Worm (Caenorhabditis elegans) whole organism, L4 larva: ENCODE results near the gene sbp-1.

Experiments
- D1046.2 ChIP-seq: fragments of 200-800 bp; sonication (Bioruptor generic); IDR thresholded peaks from 2 replicates; pipeline ENCODE4 v1.3.6; 2022; ENCODE audit warnings: missing genetic modification characterization, missing compliant biosample characterization
- F10B5.3 ChIP-seq: sonication (generic microtip); optimal IDR thresholded peaks from 2 replicates; lab custom pipeline; 2016; ENCODE audit warnings: mild to moderate bottlenecking, missing genetic modification characterization, missing compliant biosample characterization
- F44E2.7 ChIP-seq: fragments of 200-800 bp; sonication (Bioruptor generic); IDR thresholded peaks from 2 replicates; pipeline ENCODE4 v2.1.2; 2022; ENCODE audit warnings: missing genetic modification characterization, missing compliant biosample characterization
- F49E8.2 ChIP-seq: sonication (generic microtip); optimal IDR thresholded peaks from 2 replicates; lab custom pipeline; 2016; ENCODE audit warnings: missing compliant biosample characterization, mild to moderate bottlenecking, missing genetic modification characterization, borderline replicate concordance
- R02D3.7 ChIP-seq: fragments of 150-350 bp; sonication (generic microtip); optimal IDR thresholded peaks from 3 replicates; lab custom pipeline; 2014; ENCODE audit warnings: missing biosample characterization, missing genetic modification characterization
- T20F7.1 ChIP-seq: fragments of 200-800 bp; sonication (Bioruptor generic); optimal IDR thresholded peaks from 2 replicates; lab custom pipeline; 2018; ENCODE audit warnings: mild to moderate bottlenecking, missing genetic modification characterization, missing compliant biosample characterization
- Y105C5A.15 ChIP-seq: fragments of 200-800 bp; sonication (Bioruptor generic); IDR thresholded peaks from 2 replicates; pipeline ENCODE4 v1.3.6; 2022; ENCODE audit warnings: missing genetic modification characterization, missing compliant biosample characterization
- Y48G9A.11 ChIP-seq: fragments of 200-800 bp; sonication (Bioruptor generic); IDR thresholded peaks from 2 replicates; pipeline ENCODE4 v1.3.6; 2022; ENCODE audit warnings: missing genetic modification reagents, missing genetic modification characterization, missing compliant biosample characterization
- aha-1 ChIP-seq: fragments of 150-350 bp; peaks from one replicate; lab custom pipeline; 2014; ENCODE audit warnings: missing biosample characterization, missing genetic modification characterization
- ama-1 ChIP-seq: fragments of 150-350 bp; optimal IDR thresholded peaks from 2 replicates; lab custom pipeline; 2014; ENCODE audit warnings: inconsistent platforms, mixed read lengths
- ceh-28 ChIP-seq: fragments of 150-350 bp; optimal IDR thresholded peaks from 2 replicates; lab custom pipeline; 2014; ENCODE audit warnings: missing biosample characterization, missing genetic modification reagents, missing genetic modification characterization
- ceh-32 ChIP-seq: sonication (generic microtip); optimal IDR thresholded peaks from 2 replicates; lab custom pipeline; 2016; ENCODE audit warnings: mild to moderate bottlenecking, missing genetic modification characterization, missing compliant biosample characterization; ENCODE audit not compliant: poor library complexity
- ceh-44 ChIP-seq: fragments of 200-800 bp; sonication (Bioruptor generic); IDR thresholded peaks from 2 replicates; pipeline ENCODE4 v1.3.6; 2022; ENCODE audit warnings: missing genetic modification reagents, missing genetic modification characterization, missing compliant biosample characterization
- ceh-62 ChIP-seq: sonication (generic microtip); optimal IDR thresholded peaks from 2 replicates; lab custom pipeline; 2017; ENCODE audit warnings: missing biosample characterization, missing genetic modification characterization
- daf-16 ChIP-seq, 3 experiments: sonication (generic microtip); optimal IDR thresholded peaks; 2 replicates each; lab custom pipeline; 2016 to 2017; ENCODE audit warnings: missing genetic modification characterization in 3 of 3, missing genetic modification reagents in 3 of 3, mild to moderate bottlenecking in 2 of 3, missing compliant biosample characterization in 2 of 3, missing biosample characterization in 1 of 3, moderate library complexity in 1 of 3
- daf-19 ChIP-seq: fragments of 200-800 bp; sonication (Bioruptor generic); conservative IDR thresholded peaks from 2 replicates; pipeline ENCODE4 v1.3.6; 2022; ENCODE audit warnings: missing genetic modification characterization, missing compliant biosample characterization
- egl-43 ChIP-seq: fragments of 200-800 bp; sonication (Bioruptor generic); IDR thresholded peaks from 2 replicates; pipeline ENCODE4 v1.3.6; 2022; ENCODE audit warnings: missing genetic modification reagents, missing genetic modification characterization, missing compliant biosample characterization
- lin-1 ChIP-seq: fragments of 200-800 bp; sonication (Bioruptor generic); IDR thresholded peaks from 2 replicates; pipeline ENCODE4 v1.3.6; 2022; ENCODE audit warnings: missing genetic modification reagents, missing genetic modification characterization, missing compliant biosample characterization
- lin-15B ChIP-seq: fragments of 150-350 bp; sonication (generic microtip); optimal IDR thresholded peaks from 3 replicates; lab custom pipeline; 2014; ENCODE audit warnings: missing biosample characterization, missing genetic modification characterization
- lir-3 ChIP-seq: sonication (generic microtip); optimal IDR thresholded peaks from 2 replicates; lab custom pipeline; 2016; ENCODE audit warnings: mild to moderate bottlenecking, missing genetic modification characterization, missing compliant biosample characterization
- madf-9 ChIP-seq: fragments of 200-800 bp; sonication (Bioruptor generic); conservative IDR thresholded peaks from 2 replicates; pipeline ENCODE4 v1.3.6; 2022; ENCODE audit warnings: missing genetic modification reagents, missing genetic modification characterization, missing compliant biosample characterization
- mdt-29 ChIP-seq: fragments of 200-800 bp; sonication (Bioruptor generic); IDR thresholded peaks from 2 replicates; pipeline ENCODE4 v1.3.6; 2022; ENCODE audit warnings: missing genetic modification reagents, missing genetic modification characterization, missing compliant biosample characterization
- mes-2 ChIP-seq: sonication (generic microtip); optimal IDR thresholded peaks from 2 replicates; lab custom pipeline; 2016; ENCODE audit warnings: missing genotype, mild to moderate bottlenecking, missing genetic modification characterization, missing compliant biosample characterization; ENCODE audit not compliant: poor library complexity, severe bottlenecking
- mxl-3 ChIP-seq: fragments of 200-800 bp; sonication (Bioruptor generic); optimal IDR thresholded peaks from 2 replicates; lab custom pipeline; 2018; ENCODE audit warnings: mild to moderate bottlenecking, missing genetic modification characterization, missing compliant biosample characterization
- nhr-10 ChIP-seq: fragments of 150-350 bp; optimal IDR thresholded peaks from 2 replicates; lab custom pipeline; 2014; ENCODE audit warnings: missing biosample characterization, missing genetic modification characterization
- nhr-25 ChIP-seq: sonication (generic microtip); optimal IDR thresholded peaks from 2 replicates; lab custom pipeline; 2017; ENCODE audit warnings: missing genetic modification characterization, mild to moderate bottlenecking, missing compliant biosample characterization, antibody characterized with exemption, moderate library complexity, borderline replicate concordance; ENCODE audit not compliant: insufficient read depth
- nhr-28 ChIP-seq: fragments of 150-350 bp; optimal IDR thresholded peaks from 2 replicates; lab custom pipeline; 2014; ENCODE audit warnings: missing biosample characterization, missing genetic modification characterization
- nhr-41 ChIP-seq: fragments of 200-800 bp; sonication (Bioruptor generic); IDR thresholded peaks from 2 replicates; pipeline ENCODE4 v1.3.6; 2022; ENCODE audit warnings: missing genetic modification reagents, missing genetic modification characterization, missing compliant biosample characterization
- nhr-48 ChIP-seq: sonication (generic microtip); optimal IDR thresholded peaks from 2 replicates; lab custom pipeline; 2016; ENCODE audit warnings: mild to moderate bottlenecking, missing genetic modification characterization, missing compliant biosample characterization
- nhr-6 ChIP-seq: fragments of 150-350 bp; optimal IDR thresholded peaks from 2 replicates; lab custom pipeline; 2014; ENCODE audit warnings: missing biosample characterization, missing genetic modification characterization
- saeg-2 ChIP-seq: fragments of 200-800 bp; sonication (Bioruptor generic); IDR thresholded peaks from 2 replicates; pipeline ENCODE4 v1.3.6; 2022; ENCODE audit warnings: missing genetic modification reagents, missing genetic modification characterization, missing compliant biosample characterization
- sdz-12 ChIP-seq: fragments of 200-800 bp; sonication (Bioruptor generic); optimal IDR thresholded peaks from 2 replicates; lab custom pipeline; 2018; ENCODE audit warnings: mild to moderate bottlenecking, missing genetic modification characterization, missing compliant biosample characterization
- skn-1 ChIP-seq: fragments of 150-350 bp; optimal IDR thresholded peaks from 2 replicates; lab custom pipeline; 2014; ENCODE audit warnings: missing biosample characterization, missing genetic modification characterization
- snpc-4 ChIP-seq: fragments of 150-350 bp; optimal IDR thresholded peaks from 2 replicates; lab custom pipeline; 2014; ENCODE audit warnings: missing biosample characterization, missing genetic modification characterization
- spr-3 ChIP-seq: fragments of 200-800 bp; sonication (Bioruptor generic); optimal IDR thresholded peaks from 2 replicates; lab custom pipeline; 2018; ENCODE audit warnings: mild to moderate bottlenecking, missing genetic modification characterization, missing compliant biosample characterization
- tag-97 ChIP-seq: fragments of 200-800 bp; sonication (Bioruptor generic); IDR thresholded peaks from 2 replicates; pipeline ENCODE4 v1.3.6; 2022; ENCODE audit warnings: missing genetic modification characterization, missing compliant biosample characterization
- unc-39 ChIP-seq: sonication (generic microtip); optimal IDR thresholded peaks from 2 replicates; lab custom pipeline; 2017; ENCODE audit warnings: missing biosample characterization, missing genetic modification characterization
- unc-62 ChIP-seq, 3 experiments: fragments of 150-350 bp in 1 of 3; sonication (generic microtip); optimal IDR thresholded peaks in 2 of 3; peaks in 1 of 3; 1 replicate in 1 of 3; 2 replicates in 2 of 3; lab custom pipeline; 2014 to 2017; ENCODE audit warnings: missing biosample characterization in 3 of 3, missing genetic modification characterization in 3 of 3, missing genetic modification reagents in 3 of 3, missing genotype in 1 of 3
- zag-1 ChIP-seq: fragments of 150-350 bp; optimal IDR thresholded peaks from 2 replicates; lab custom pipeline; 2014; ENCODE audit warnings: missing biosample characterization, missing genetic modification characterization
- zip-11 ChIP-seq: fragments of 200-800 bp; sonication (Bioruptor generic); IDR thresholded peaks from 2 replicates; pipeline ENCODE4 v1.3.6; 2022; ENCODE audit warnings: missing genetic modification characterization, missing compliant biosample characterization
- zip-2 ChIP-seq: fragments of 150-350 bp; optimal IDR thresholded peaks from 2 replicates; lab custom pipeline; 2014; ENCODE audit warnings: missing biosample characterization, missing genetic modification characterization

Gene sbp-1

DNA sequence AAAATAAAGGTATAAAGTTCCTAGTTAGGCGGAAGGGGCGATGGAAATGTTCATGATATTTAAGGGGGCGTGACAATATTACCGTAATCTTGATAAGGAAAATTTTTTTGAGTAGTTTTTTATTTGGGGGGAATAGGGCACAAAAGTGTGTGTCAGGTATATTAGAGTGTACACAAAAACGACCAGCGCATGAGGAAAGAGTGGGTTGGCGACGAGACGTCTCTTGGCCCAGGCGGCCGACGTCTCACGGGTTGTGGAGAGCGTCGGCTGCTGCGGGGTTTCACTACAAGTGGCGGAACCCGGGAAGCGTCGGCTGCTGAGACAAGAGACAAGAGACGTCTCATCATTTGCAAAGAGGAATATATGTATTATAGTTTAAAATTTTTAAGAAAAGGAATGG, 21.4 kb upstream of the sbp-1 start (continued):
- TF ChIP-seq F10B5.3 (tag; lab: Kevin White, UChicago), result no peak
- no peak for TF ChIP-seq ceh-32 (tag; lab: Kevin White, UChicago)
- TF ChIP-seq madf-9 (GFP tag; lab: Robert Waterston, UW), result no peak
- TF ChIP-seq daf-16 (GFP tag; optimal IDR thresholded peaks at IDR 0.05; lab: Kevin White, UChicago), result no peak
- TF ChIP-seq daf-16 (tag; optimal IDR thresholded peaks at IDR 0.05; lab: Kevin White, UChicago), result peak; percentile 39
- no peak for TF ChIP-seq zip-2
- TF ChIP-seq sdz-12 (GFP tag; lab: Kevin White, UChicago), result no peak
- peak; percentile 43 for TF ChIP-seq nhr-28 (tag; lab: Kevin White, UChicago)
- peak; percentile 50 for TF ChIP-seq nhr-6 (tag; lab: Kevin White, UChicago)
- no peak for TF ChIP-seq lir-3
- TF ChIP-seq ceh-62, result no peak
- no peak for TF ChIP-seq zip-11 (GFP tag; lab: Robert Waterston, UW)
- peak; percentile 63; the same call in 1 of the 2 replicates for TF ChIP-seq egl-43
- no peak for TF ChIP-seq ceh-44 (GFP tag; lab: Robert Waterston, UW)
- peak; percentile 66; the same call in 1 of the 2 replicates for TF ChIP-seq mdt-29 (GFP tag; lab: Robert Waterston, UW)
- TF ChIP-seq zag-1 (tag; lab: Kevin White, UChicago), result no peak
- no peak for TF ChIP-seq saeg-2 (GFP tag; lab: Robert Waterston, UW)
- no peak for TF ChIP-seq Y48G9A.11
- TF ChIP-seq spr-3 (GFP tag; lab: Kevin White, UChicago), result peak; percentile 31
- TF ChIP-seq ceh-28, result no peak
- TF ChIP-seq nhr-25 (tag; lab: Kevin White, UChicago), result peak; percentile 53
- TF ChIP-seq nhr-48, result peak; percentile 38
- TF ChIP-seq R02D3.7 (tag; lab: Kevin White, UChicago), result no peak
- 0 out of 2 replicates have a peak, but pooled peaks have one; percentile 45 for TF ChIP-seq D1046.2 (GFP tag; lab: Robert Waterston, UW)
- TF ChIP-seq skn-1, result no peak
- no peak for TF ChIP-seq unc-62 (GFP tag; optimal IDR thresholded peaks at IDR 0.05 in 1 of 2; lab: Kevin White, UChicago)
- no peak for TF ChIP-seq unc-62 (tag; optimal IDR thresholded peaks at IDR 0.05; lab: Kevin White, UChicago)
- TF ChIP-seq ama-1 (lab: Kevin White, UChicago), result peak; percentile 3
- TF ChIP-seq lin-15B, result peak; percentile 21
- TF ChIP-seq daf-19 (GFP tag; lab: Robert Waterston, UW), result no peak
- peak; percentile 83 for TF ChIP-seq lin-1 (GFP tag; lab: Robert Waterston, UW)
- no peak for TF ChIP-seq F44E2.7 (GFP tag; lab: Robert Waterston, UW)
- TF ChIP-seq Y105C5A.15 (GFP tag; lab: Robert Waterston, UW), result no peak
- TF ChIP-seq snpc-4 (tag; lab: Kevin White, UChicago), result peak; percentile 88
- TF ChIP-seq T20F7.1 (GFP tag; lab: Kevin White, UChicago), result no peak

DNA sequence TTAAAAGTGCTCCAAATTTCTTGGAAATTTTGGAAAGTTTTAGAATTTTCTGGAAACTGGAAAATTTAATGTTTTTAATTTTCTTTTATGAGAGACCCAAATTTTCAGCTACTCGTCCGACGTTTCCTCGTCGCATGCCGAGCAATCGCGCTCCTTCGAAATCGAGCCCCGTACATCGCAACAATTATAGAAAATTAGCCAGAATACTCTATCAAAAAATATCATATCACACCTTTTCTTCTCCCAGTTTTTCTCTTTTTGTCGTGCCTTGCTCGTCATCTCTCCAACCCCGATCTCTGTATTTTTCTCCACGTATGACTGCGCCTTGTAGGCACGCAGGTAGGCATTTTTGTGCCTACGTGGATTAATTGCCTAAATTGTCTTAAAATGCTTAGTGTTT, 20.0 kb upstream of the sbp-1 start:
- TF ChIP-seq nhr-10 (tag; lab: Kevin White, UChicago) (no peak), aha-1 (tag; lab: Kevin White, UChicago) (peak; percentile 92)
- TF ChIP-seq, all 104 proteins: peak for 1

DNA sequence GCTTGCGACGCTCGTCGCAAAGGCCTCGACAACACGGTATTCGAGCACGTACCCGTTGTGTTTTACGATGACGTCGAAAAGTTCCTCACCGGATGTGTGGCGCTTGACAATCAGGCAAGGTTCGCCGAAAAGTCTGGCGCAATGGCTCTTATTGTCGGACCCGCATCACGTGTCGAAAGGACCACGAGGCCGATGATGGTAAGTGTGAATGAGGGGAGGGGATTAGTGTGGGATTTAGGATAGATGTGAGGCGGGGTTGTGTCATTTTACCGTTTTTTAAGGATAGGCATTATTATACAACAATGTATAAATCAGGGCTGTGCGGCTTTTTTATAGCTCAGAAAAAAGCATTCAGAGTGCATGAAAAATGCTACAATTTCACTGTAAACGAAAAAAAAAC, 17.4 kb upstream of the sbp-1 start:
- TF ChIP-seq mxl-3, result no peak
- TF ChIP-seq tag-97, result no peak
- no peak for TF ChIP-seq nhr-41 (GFP tag; lab: Robert Waterston, UW)
- TF ChIP-seq unc-39 (tag; lab: Kevin White, UChicago), result no peak
- TF ChIP-seq zip-11 (GFP tag; lab: Robert Waterston, UW), result no peak
- no peak for TF ChIP-seq aha-1 (tag; lab: Kevin White, UChicago)
- TF ChIP-seq mes-2 (tag; lab: Kevin White, UChicago), result no peak
- no peak for TF ChIP-seq F49E8.2
